Worm (Caenorhabditis elegans) whole organism, late embryonic: Measurements from ENCODE around the gene pbo-6.

Experiments
- K02D7.2 ChIP-seq: sonication (generic microtip); optimal IDR thresholded peaks from 2 replicates; lab custom pipeline; 2017; ENCODE audit warnings: mild to moderate bottlenecking, missing genetic modification characterization, missing compliant biosample characterization
- ceh-34 ChIP-seq: sonication (generic microtip); optimal IDR thresholded peaks from 2 replicates; lab custom pipeline; 2016; ENCODE audit warnings: mild to moderate bottlenecking, missing genetic modification characterization, missing compliant biosample characterization
- ceh-9 ChIP-seq: sonication (generic microtip); optimal IDR thresholded peaks from 2 replicates; lab custom pipeline; 2016; ENCODE audit warnings: mild to moderate bottlenecking, missing genetic modification characterization, inconsistent platforms, missing compliant biosample characterization
- fkh-10 ChIP-seq: fragments of 150-350 bp; optimal IDR thresholded peaks from 2 replicates; lab custom pipeline; 2014; ENCODE audit warnings: missing biosample characterization, missing genetic modification reagents, missing genetic modification characterization
- lin-11 ChIP-seq: fragments of 200-800 bp; sonication (Bioruptor generic); optimal IDR thresholded peaks from 2 replicates; lab custom pipeline; 2018; ENCODE audit warnings: mild to moderate bottlenecking, missing genetic modification characterization, missing compliant biosample characterization
- nfya-1 ChIP-seq: sonication (generic microtip); optimal IDR thresholded peaks from 2 replicates; lab custom pipeline; 2017; ENCODE audit warnings: missing genetic modification characterization, mild to moderate bottlenecking, missing compliant biosample characterization, antibody characterized with exemption, moderate library complexity
- odd-2 ChIP-seq: sonication (generic microtip); optimal IDR thresholded peaks from 2 replicates; lab custom pipeline; 2017; ENCODE audit warnings: antibody characterized with exemption, mild to moderate bottlenecking, missing genetic modification characterization, missing compliant biosample characterization
- ref-2 ChIP-seq: sonication (generic microtip); optimal IDR thresholded peaks from 2 replicates; lab custom pipeline; 2016; ENCODE audit warnings: missing genetic modification characterization, missing compliant biosample characterization

ce11 chrX:17466615-17467014 lies 37.8 kb downstream of the pbo-6 start, which contains the start of gene ZK54.3:
- TF ChIP-seq lin-11 (tag; lab: Kevin White, UChicago) = no peak
- TF ChIP-seq nfya-1 (tag; lab: Kevin White, UChicago) = no peak
- TF ChIP-seq fkh-10 (GFP tag; lab: Kevin White, UChicago) = no peak
- no peak for TF ChIP-seq ceh-34
- no peak for TF ChIP-seq ceh-9 (tag; lab: Kevin White, UChicago)
- TF ChIP-seq ref-2 = no peak
- TF ChIP-seq K02D7.2 (tag; lab: Kevin White, UChicago) = no peak
- TF ChIP-seq odd-2 = no peak
